Worm (Caenorhabditis elegans) whole organism, L2 larva: ENCODE data around the gene B0228.6.

Experiments
- ama-1 ChIP-seq: fragments of 150-350 bp; optimal IDR thresholded peaks from 2 replicates; lab custom pipeline; 2018; ENCODE audit warnings: inconsistent platforms
- fos-1 ChIP-seq: fragments of 150-350 bp; optimal IDR thresholded peaks from 2 replicates; lab custom pipeline; 2014; ENCODE audit warnings: missing biosample characterization, missing genetic modification characterization
- nhr-237 ChIP-seq: fragments of 150-350 bp; optimal IDR thresholded peaks from 2 replicates; lab custom pipeline; 2014; ENCODE audit warnings: missing biosample characterization, missing genetic modification characterization
- nhr-77 ChIP-seq: fragments of 150-350 bp; optimal IDR thresholded peaks from 2 replicates; lab custom pipeline; 2014; ENCODE audit warnings: missing biosample characterization, missing genetic modification characterization
- ztf-11 ChIP-seq: sonication (generic microtip); optimal IDR thresholded peaks from 2 replicates; lab custom pipeline; 2017; ENCODE audit warnings: missing biosample characterization, missing genetic modification characterization

- TF ChIP-seq ama-1 (lab: Kevin White, UChicago) (no peak), nhr-77 (tag; lab: Kevin White, UChicago) (no peak), nhr-237 (no peak), fos-1 (tag; lab: Kevin White, UChicago) (no peak), ztf-11 (no peak)
These were observed 32.2 kb downstream of the B0228.6 start for ce11 chrII:7722784-7723183.
